Worm (Caenorhabditis elegans) whole organism, mixed stage, embryonic: ENCODE results near the gene clk-2.

ENCODE experiments used
- M03D4.4 ChIP-seq: sonication (generic microtip); optimal IDR thresholded peaks from 2 replicates; lab custom pipeline; 2017; ENCODE audit warnings: mild to moderate bottlenecking, missing genetic modification characterization, missing compliant biosample characterization
- bed-3 ChIP-seq: fragments of 200-800 bp; sonication (Bioruptor generic); optimal IDR thresholded peaks from 3 replicates; lab custom pipeline; 2018; ENCODE audit warnings: mild to moderate bottlenecking, missing genetic modification characterization, moderate library complexity, missing compliant biosample characterization
- blmp-1 ChIP-seq: fragments of 150-350 bp; optimal IDR thresholded peaks from 2 replicates; lab custom pipeline; 2014; ENCODE audit warnings: missing biosample characterization, missing genetic modification characterization
- ceh-39 ChIP-seq: fragments of 150-350 bp; optimal IDR thresholded peaks from 2 replicates; lab custom pipeline; 2014; ENCODE audit warnings: missing biosample characterization, missing genetic modification characterization
- ceh-43 ChIP-seq: fragments of 200-800 bp; sonication (Bioruptor generic); optimal IDR thresholded peaks from 2 replicates; lab custom pipeline; 2018; ENCODE audit warnings: mild to moderate bottlenecking, missing genetic modification characterization, moderate library complexity, missing compliant biosample characterization
- ceh-83 ChIP-seq: fragments of 200-800 bp; sonication (Bioruptor generic); optimal IDR thresholded peaks from 2 replicates; lab custom pipeline; 2018; ENCODE audit warnings: mild to moderate bottlenecking, missing genetic modification characterization, missing compliant biosample characterization
- ces-1 ChIP-seq: fragments of 150-350 bp; optimal IDR thresholded peaks from 2 replicates; lab custom pipeline; 2014; ENCODE audit warnings: missing biosample characterization, missing genetic modification reagents, missing genetic modification characterization
- cnd-1 ChIP-seq: fragments of 200-800 bp; sonication (Bioruptor generic); optimal IDR thresholded peaks from 2 replicates; lab custom pipeline; 2018; ENCODE audit warnings: mild to moderate bottlenecking, missing genetic modification characterization, missing compliant biosample characterization
- drap-1 ChIP-seq: fragments of 200-800 bp; sonication (Bioruptor generic); optimal IDR thresholded peaks from 3 replicates; lab custom pipeline; 2018; ENCODE audit warnings: mild to moderate bottlenecking, missing genetic modification characterization, missing compliant biosample characterization
- elt-1 ChIP-seq: sonication (generic microtip); optimal IDR thresholded peaks from 2 replicates; lab custom pipeline; 2017; ENCODE audit warnings: missing genetic modification characterization, mild to moderate bottlenecking, missing compliant biosample characterization, antibody characterized with exemption, moderate library complexity, borderline replicate concordance; ENCODE audit not compliant: insufficient read depth
- elt-3 ChIP-seq: fragments of 150-350 bp; optimal IDR thresholded peaks from 2 replicates; lab custom pipeline; 2014; ENCODE audit warnings: missing biosample characterization, missing genetic modification characterization
- flh-1 ChIP-seq: fragments of 200-800 bp; sonication (Bioruptor generic); optimal IDR thresholded peaks from 2 replicates; lab custom pipeline; 2018; ENCODE audit warnings: mild to moderate bottlenecking, missing genetic modification characterization, moderate library complexity, missing compliant biosample characterization
- ham-2 ChIP-seq: fragments of 200-800 bp; sonication (Bioruptor generic); optimal IDR thresholded peaks from 2 replicates; lab custom pipeline; 2018; ENCODE audit warnings: mild to moderate bottlenecking, missing genetic modification characterization, missing compliant biosample characterization
- hlh-1 ChIP-seq: fragments of 150-350 bp; optimal IDR thresholded peaks from 2 replicates; lab custom pipeline; 2014; ENCODE audit warnings: missing biosample characterization, missing genetic modification reagents, missing genetic modification characterization
- lin-13 ChIP-seq: fragments of 150-350 bp; optimal IDR thresholded peaks from 2 replicates; lab custom pipeline; 2014; ENCODE audit warnings: missing biosample characterization, missing genetic modification characterization
- lin-32 ChIP-seq: fragments of 200-800 bp; sonication (Bioruptor generic); optimal IDR thresholded peaks from 2 replicates; lab custom pipeline; 2018; ENCODE audit warnings: mild to moderate bottlenecking, missing genetic modification characterization, missing compliant biosample characterization
- lsy-2 ChIP-seq: fragments of 150-350 bp; optimal IDR thresholded peaks from 2 replicates; lab custom pipeline; 2014; ENCODE audit warnings: missing biosample characterization, missing genetic modification characterization
- mab-5 ChIP-seq: fragments of 150-350 bp; optimal IDR thresholded peaks from 2 replicates; lab custom pipeline; 2014; ENCODE audit warnings: missing biosample characterization, missing genetic modification characterization
- mep-1 ChIP-seq: fragments of 150-350 bp; optimal IDR thresholded peaks from 2 replicates; lab custom pipeline; 2017; ENCODE audit warnings: missing biosample characterization, missing genetic modification reagents, missing genetic modification characterization, inconsistent platforms
- mls-2 ChIP-seq: sonication (generic microtip); optimal IDR thresholded peaks from 2 replicates; lab custom pipeline; 2016; ENCODE audit warnings: mild to moderate bottlenecking, missing genetic modification characterization, moderate library complexity, missing compliant biosample characterization
- nhr-12 ChIP-seq: fragments of 150-350 bp; optimal IDR thresholded peaks from 2 replicates; lab custom pipeline; 2014; ENCODE audit warnings: missing biosample characterization, missing genetic modification characterization
- nhr-2 ChIP-seq: fragments of 150-350 bp; optimal IDR thresholded peaks from 2 replicates; lab custom pipeline; 2014; ENCODE audit warnings: missing biosample characterization, missing genetic modification characterization
- nhr-237 ChIP-seq: fragments of 150-350 bp; optimal IDR thresholded peaks from 2 replicates; lab custom pipeline; 2014; ENCODE audit warnings: missing biosample characterization, missing genetic modification characterization
- nhr-28 ChIP-seq: fragments of 150-350 bp; optimal IDR thresholded peaks from 2 replicates; lab custom pipeline; 2014; ENCODE audit warnings: missing biosample characterization, missing genetic modification characterization
- nhr-76 ChIP-seq: sonication (generic microtip); optimal IDR thresholded peaks from 2 replicates; lab custom pipeline; 2017; ENCODE audit warnings: missing biosample characterization, missing genetic modification characterization
- pha-4 ChIP-seq: fragments of 150-350 bp; optimal IDR thresholded peaks from 2 replicates; lab custom pipeline; 2018; ENCODE audit warnings: missing biosample characterization, missing genetic modification reagents, missing genetic modification characterization
- sem-2 ChIP-seq: fragments of 200-800 bp; sonication (Bioruptor generic); optimal IDR thresholded peaks from 2 replicates; lab custom pipeline; 2018; ENCODE audit warnings: mild to moderate bottlenecking, missing genetic modification characterization, missing compliant biosample characterization
- snpc-4 ChIP-seq: fragments of 150-350 bp; optimal IDR thresholded peaks from 2 replicates; lab custom pipeline; 2014; ENCODE audit warnings: missing biosample characterization, missing genetic modification characterization
- sptf-1 ChIP-seq: sonication (generic microtip); optimal IDR thresholded peaks from 2 replicates; lab custom pipeline; 2017; ENCODE audit warnings: mild to moderate bottlenecking, missing genetic modification characterization, moderate library complexity, missing compliant biosample characterization
- unc-120 ChIP-seq: sonication (generic microtip); optimal IDR thresholded peaks from 2 replicates; lab custom pipeline; 2017; ENCODE audit warnings: missing genetic modification characterization, missing compliant biosample characterization; ENCODE audit not compliant: poor library complexity, severe bottlenecking
- unc-39 ChIP-seq: fragments of 150-350 bp; optimal IDR thresholded peaks from 2 replicates; lab custom pipeline; 2014; ENCODE audit warnings: missing biosample characterization, missing genetic modification characterization
- unc-62 ChIP-seq: fragments of 150-350 bp; optimal IDR thresholded peaks from 2 replicates; lab custom pipeline; 2014; ENCODE audit warnings: missing biosample characterization, missing genetic modification reagents, missing genetic modification characterization
- zip-8 ChIP-seq: fragments of 150-350 bp; optimal IDR thresholded peaks from 2 replicates; lab custom pipeline; 2014; ENCODE audit warnings: missing biosample characterization, missing genetic modification characterization
- ztf-11 ChIP-seq: fragments of 150-350 bp; optimal IDR thresholded peaks from 2 replicates; lab custom pipeline; 2014; ENCODE audit warnings: missing biosample characterization, missing genetic modification characterization

clk-2 gene

ce11 chrIII:7530108-7530507, 11.8 kb upstream of the clk-2 start:
- TF ChIP-seq unc-120 (no peak), blmp-1 (no peak), unc-62 (GFP tag; lab: Kevin White, UChicago) (peak; percentile 79), pha-4 (no peak), nhr-28 (tag; lab: Kevin White, UChicago) (no peak), hlh-1 (tag; lab: Kevin White, UChicago) (peak; percentile 70)

- TF ChIP-seq mab-5 (no peak), blmp-1 (no peak), ceh-83 (GFP tag; lab: Kevin White, UChicago) (no peak), sptf-1 (tag; lab: Kevin White, UChicago) (no peak), nhr-12 (tag; lab: Kevin White, UChicago) (no peak), ces-1 (GFP tag; lab: Kevin White, UChicago) (no peak), unc-62 (GFP tag; lab: Kevin White, UChicago) (peak; percentile 81), unc-39 (tag; lab: Kevin White, UChicago) (no peak), elt-3 (tag; lab: Kevin White, UChicago) (no peak), lsy-2 (tag; lab: Kevin White, UChicago) (peak; percentile 30), lin-13 (tag; lab: Kevin White, UChicago) (no peak), zip-8 (tag; lab: Kevin White, UChicago) (no peak), bed-3 (GFP tag; lab: Kevin White, UChicago) (no peak), M03D4.4 (no peak), ceh-39 (tag; lab: Kevin White, UChicago) (no peak), ztf-11 (no peak), mls-2 (tag; lab: Kevin White, UChicago) (no peak), pha-4 (no peak)
These were observed 8.7 kb upstream of the clk-2 start for ce11 chrIII:7526974-7527466.

ce11 chrIII:7524830-7525344, 6.6 kb upstream of the clk-2 start:
- TF ChIP-seq hlh-1 (tag; lab: Kevin White, UChicago) (peak; percentile 1), lin-13 (tag; lab: Kevin White, UChicago) (no peak), unc-62 (GFP tag; lab: Kevin White, UChicago) (peak; percentile 64), nhr-2 (no peak), lsy-2 (tag; lab: Kevin White, UChicago) (peak; percentile 15), elt-1 (tag; lab: Kevin White, UChicago) (peak; percentile 27), flh-1 (GFP tag; lab: Kevin White, UChicago) (no peak)

- TF ChIP-seq lin-13 (tag; lab: Kevin White, UChicago) (no peak), hlh-1 (tag; lab: Kevin White, UChicago) (no peak), ceh-39 (tag; lab: Kevin White, UChicago) (no peak), lin-32 (GFP tag; lab: Kevin White, UChicago) (no peak), ceh-83 (GFP tag; lab: Kevin White, UChicago) (no peak), cnd-1 (tag; lab: Kevin White, UChicago) (no peak), ham-2 (GFP tag; lab: Kevin White, UChicago) (no peak), drap-1 (GFP tag; lab: Kevin White, UChicago) (no peak), mep-1 (tag; lab: Kevin White, UChicago) (no peak)
These were observed 2.8 kb upstream of the clk-2 start, which contains the start of gene lig-4 for ce11 chrIII:7521163-7521562. lig-4 (plus strand) TSS chrIII:7521463.

ce11 chrIII:7520672-7521071, 2.3 kb upstream of the clk-2 start, which contains the start of the genes cux-7 and C07H6.2:
cux-7 (minus strand) TSS chrIII:7520845.
C07H6.2 (plus strand) TSS chrIII:7521009.
- TF ChIP-seq ceh-43 (GFP tag; lab: Kevin White, UChicago) (no peak), snpc-4 (tag; lab: Kevin White, UChicago) (no peak), ham-2 (GFP tag; lab: Kevin White, UChicago) (no peak), cnd-1 (tag; lab: Kevin White, UChicago) (peak; percentile 65), M03D4.4 (peak; percentile 29), elt-3 (tag; lab: Kevin White, UChicago) (no peak), hlh-1 (tag; lab: Kevin White, UChicago) (no peak), ceh-39 (tag; lab: Kevin White, UChicago) (no peak), bed-3 (GFP tag; lab: Kevin White, UChicago) (no peak), unc-62 (GFP tag; lab: Kevin White, UChicago) (no peak), nhr-76 (tag; lab: Kevin White, UChicago) (no peak), unc-120 (peak; percentile 17), nhr-237 (no peak), unc-39 (tag; lab: Kevin White, UChicago) (no peak), drap-1 (GFP tag; lab: Kevin White, UChicago) (peak; percentile 74), mab-5 (no peak), lin-13 (tag; lab: Kevin White, UChicago) (peak; percentile 59), blmp-1 (no peak), sem-2 (GFP tag; lab: Kevin White, UChicago) (peak; percentile 33), elt-1 (tag; lab: Kevin White, UChicago) (no peak), nhr-12 (tag; lab: Kevin White, UChicago) (no peak), zip-8 (tag; lab: Kevin White, UChicago) (no peak), lin-32 (GFP tag; lab: Kevin White, UChicago) (peak; percentile 51), sptf-1 (tag; lab: Kevin White, UChicago) (peak; percentile 70), pha-4 (peak; percentile 38), mls-2 (tag; lab: Kevin White, UChicago) (peak; percentile 47), ceh-83 (GFP tag; lab: Kevin White, UChicago) (peak; percentile 18)
